Worm (Caenorhabditis elegans): Measurements from ENCODE around the gene H01G02.3.

The H01G02.3 gene

DNA sequence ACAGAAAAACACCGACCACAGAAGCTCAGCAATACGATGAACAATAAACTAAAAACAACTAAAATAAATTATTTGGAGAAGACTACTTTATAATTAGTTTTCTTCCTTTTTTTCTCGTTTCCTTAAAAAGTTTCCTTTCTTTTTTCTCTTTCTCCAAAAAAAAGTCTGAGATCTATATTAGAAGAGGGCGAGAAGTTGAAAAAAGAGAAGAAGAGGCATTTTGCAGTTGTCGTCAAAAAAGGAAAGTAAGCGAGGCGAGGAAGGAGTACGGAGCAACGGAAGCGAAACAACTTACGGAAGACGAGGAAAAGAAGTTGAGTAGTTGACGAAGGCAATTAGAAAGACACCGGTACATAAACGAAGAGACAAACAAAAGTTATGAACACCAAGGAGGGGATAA is 3.6 kb upstream of the H01G02.3 start:
- TF ChIP-seq ceh-16 (tag; optimal IDR thresholded peaks at IDR 0.05): no peak
- TF ChIP-seq unc-55 (GFP tag; optimal IDR thresholded peaks at IDR 0.05): no peak

DNA sequence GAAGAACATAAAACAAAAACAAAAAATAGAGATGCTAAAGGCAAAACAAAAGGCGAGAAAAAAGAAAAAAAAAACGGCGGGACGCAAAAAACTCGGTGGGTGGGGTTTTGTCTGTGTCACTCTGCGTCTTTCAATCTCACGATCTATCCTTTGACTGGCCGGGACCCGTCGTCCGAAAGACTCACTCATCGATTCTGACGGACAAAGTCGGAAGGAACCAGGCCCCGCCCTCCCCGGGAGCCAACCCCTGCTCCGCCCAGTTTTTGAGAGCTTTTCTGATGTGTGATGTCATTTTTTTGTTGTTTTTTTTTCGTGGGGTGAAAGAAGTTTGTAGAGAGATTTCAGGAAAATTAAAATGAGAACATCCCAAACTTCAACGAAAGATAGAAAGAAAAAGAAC is 775 bp upstream of the H01G02.3 start:
- TF ChIP-seq dmd-4 (tag; optimal IDR thresholded peaks at IDR 0.05): no peak
- no peak for TF ChIP-seq ZK546.5 (tag; optimal IDR thresholded peaks at IDR 0.05)
- no peak for TF ChIP-seq ztf-11 (tag; optimal IDR thresholded peaks at IDR 0.05)
- no peak for TF ChIP-seq elt-3 (tag; optimal IDR thresholded peaks at IDR 0.05)
- TF ChIP-seq unc-55 (GFP tag; optimal IDR thresholded peaks at IDR 0.05): peak; percentile 26
- no peak for TF ChIP-seq nhr-6 (tag; optimal IDR thresholded peaks at IDR 0.05)
- no peak for TF ChIP-seq fos-1 (tag; optimal IDR thresholded peaks at IDR 0.05)
- no peak for TF ChIP-seq nhr-11 (tag; optimal IDR thresholded peaks at IDR 0.05)
- TF ChIP-seq zag-1 (tag; optimal IDR thresholded peaks at IDR 0.05): peak; percentile 18
- TF ChIP-seq ceh-82 (tag; optimal IDR thresholded peaks at IDR 0.05): no peak
- no peak for TF ChIP-seq lin-11 (tag; optimal IDR thresholded peaks at IDR 0.05)
- TF ChIP-seq lsy-2 (tag; optimal IDR thresholded peaks at IDR 0.05): no peak
- TF ChIP-seq nhr-12 (tag; optimal IDR thresholded peaks at IDR 0.05): no peak
- TF ChIP-seq elt-1 (tag; optimal IDR thresholded peaks at IDR 0.05): no peak
- no peak for TF ChIP-seq R02D3.7 (tag; optimal IDR thresholded peaks at IDR 0.05)
- TF ChIP-seq gmeb-1 (tag; optimal IDR thresholded peaks at IDR 0.05): no peak
- no peak for TF ChIP-seq mab-5 (tag; optimal IDR thresholded peaks at IDR 0.05)

DNA sequence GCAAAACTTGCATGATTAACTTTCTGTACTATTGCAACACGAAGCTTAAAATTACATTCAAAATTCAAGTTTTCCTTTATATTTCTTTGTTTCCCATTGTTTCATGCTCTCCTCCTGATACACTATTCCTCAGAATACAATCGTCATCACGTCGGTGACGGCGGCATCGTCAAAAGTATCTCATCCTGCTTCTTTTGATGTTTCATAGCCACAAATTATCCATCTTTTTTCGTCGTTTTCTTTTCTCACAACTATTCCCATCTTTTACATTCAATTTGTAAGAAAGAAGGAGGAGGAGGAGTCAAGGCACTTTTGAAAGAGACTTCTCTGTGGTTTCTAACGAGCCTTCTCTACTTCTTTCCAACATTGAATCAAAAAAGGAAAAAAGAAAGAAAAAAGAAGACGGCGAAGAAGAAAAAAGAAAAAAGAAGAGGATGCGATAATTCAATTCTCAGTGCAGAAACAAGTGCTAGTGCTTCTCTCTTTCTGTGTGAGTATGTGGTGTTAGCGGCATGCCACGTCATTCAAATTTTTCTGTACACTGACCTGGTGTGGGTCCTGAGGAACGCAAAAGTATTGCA is 3.9 kb downstream of the H01G02.3 start:
- peak; percentile 23 for TF ChIP-seq sem-4 (tag; optimal IDR thresholded peaks at IDR 0.05)
- no peak for TF ChIP-seq unc-39 (tag; optimal IDR thresholded peaks at IDR 0.05)
- peak; percentile 69 for TF ChIP-seq crh-2 (tag; optimal IDR thresholded peaks at IDR 0.05)
- TF ChIP-seq R02D3.7 (tag; optimal IDR thresholded peaks at IDR 0.05): no peak
- peak; percentile 26 for TF ChIP-seq egl-27 (tag; optimal IDR thresholded peaks at IDR 0.05)
- no peak for TF ChIP-seq aly-2 (tag; optimal IDR thresholded peaks at IDR 0.05)
- TF ChIP-seq nhr-237 (tag; optimal IDR thresholded peaks at IDR 0.05): no peak
- peak; percentile 78 for TF ChIP-seq unc-55 (GFP tag; optimal IDR thresholded peaks at IDR 0.05)
- TF ChIP-seq nhr-12 (tag; optimal IDR thresholded peaks at IDR 0.05): no peak
- TF ChIP-seq sma-9 (GFP tag; optimal IDR thresholded peaks at IDR 0.05): no peak
- TF ChIP-seq sma-9 (tag; optimal IDR thresholded peaks at IDR 0.05): no peak
- TF ChIP-seq C34F6.9 (tag; optimal IDR thresholded peaks at IDR 0.05): peak; percentile 54
- no peak for TF ChIP-seq nhr-21 (tag; optimal IDR thresholded peaks at IDR 0.05)
- TF ChIP-seq lin-11 (tag; optimal IDR thresholded peaks at IDR 0.05): no peak
- TF ChIP-seq lsy-2 (tag; optimal IDR thresholded peaks at IDR 0.05): peak in 1 of 2 experiments; percentile 31
- TF ChIP-seq alr-1 (tag; optimal IDR thresholded peaks at IDR 0.05): no peak
- TF ChIP-seq ztf-11 (tag; optimal IDR thresholded peaks at IDR 0.05): no peak
- TF ChIP-seq mdl-1 (tag; optimal IDR thresholded peaks at IDR 0.05): no peak
- no peak for TF ChIP-seq elt-3 (tag; optimal IDR thresholded peaks at IDR 0.05)
- no peak for TF ChIP-seq unc-62 (GFP tag; optimal IDR thresholded peaks at IDR 0.05)
- no peak for TF ChIP-seq nhr-129 (tag; optimal IDR thresholded peaks at IDR 0.05)
- no peak for TF ChIP-seq elt-1 (tag; optimal IDR thresholded peaks at IDR 0.05)

ce11 chrIV:11787793-11788192 is 4.6 kb downstream of the H01G02.3 start:
- no peak for TF ChIP-seq skn-1 (tag; optimal IDR thresholded peaks at IDR 0.05)

- peak; percentile 73 for TF ChIP-seq unc-55 (GFP tag; optimal IDR thresholded peaks at IDR 0.05)
- TF ChIP-seq lsy-2 (tag; optimal IDR thresholded peaks at IDR 0.05): peak in 1 of 2 experiments; percentile 8
- no peak for TF ChIP-seq nhr-10 (tag; optimal IDR thresholded peaks at IDR 0.05)
Measured at ce11 chrIV:11785064-11785840, 7.1 kb downstream of the H01G02.3 start.
